Worm (Caenorhabditis elegans): ENCODE results near the gene glb-14.
A peak's percentile ranks its signal among the peaks of the same experiment; 100 is the strongest.

glb-14 gene

DNA sequence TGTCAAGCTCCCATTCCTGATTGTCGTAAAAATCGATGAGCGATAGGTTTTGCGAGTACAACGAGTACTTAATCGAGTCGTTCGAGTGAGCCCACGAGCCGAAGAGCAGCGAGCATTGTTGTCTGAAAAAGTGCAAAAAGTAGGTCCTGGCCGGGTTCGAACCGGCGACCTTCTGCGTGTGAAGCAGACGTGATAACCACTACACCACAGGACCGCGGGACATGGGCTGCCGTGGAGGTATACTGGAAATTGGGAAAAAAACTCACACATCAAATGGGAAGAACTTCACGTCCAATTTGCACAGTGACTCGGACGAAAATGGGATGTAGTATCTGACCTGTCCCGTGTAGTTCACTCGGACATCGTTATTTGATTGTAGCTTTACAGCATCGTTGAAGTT, 29.4 kb downstream of the glb-14 start (continued):
- TF ChIP-seq egl-43 (GFP tag; IDR thresholded peaks at IDR 0.05) (peak; percentile 77), tag-97 (GFP tag; IDR thresholded peaks at IDR 0.05) (no peak), unc-39 (tag; optimal IDR thresholded peaks at IDR 0.05) (no peak), nhr-102 (tag; optimal IDR thresholded peaks at IDR 0.05) (no peak), dmd-6 (GFP tag; IDR thresholded peaks at IDR 0.05) (peak; percentile 48), nhr-25 (tag; optimal IDR thresholded peaks at IDR 0.05; ENCODE audit: borderline replicate concordance, insufficient read depth) (no peak), dmd-9 (GFP tag; IDR thresholded peaks at IDR 0.05) (no peak), mep-1 (tag; optimal IDR thresholded peaks at IDR 0.05) (no peak), R02D3.7 (tag; optimal IDR thresholded peaks at IDR 0.05) (no peak), rbr-2 (tag; optimal IDR thresholded peaks at IDR 0.05) (no peak), F37D6.2 (tag; optimal IDR thresholded peaks at IDR 0.05) (no peak), aly-2 (tag; optimal IDR thresholded peaks at IDR 0.05) (no peak), nhr-41 (GFP tag; IDR thresholded peaks at IDR 0.05) (no peak), madf-5 (GFP tag; IDR thresholded peaks at IDR 0.05) (0 out of 4 replicates have a peak, but pooled peaks of 1 of the 2 experiments have one; percentile 54), saeg-2 (GFP tag; IDR thresholded peaks at IDR 0.05) (no peak), Y5F2A.4 (GFP tag; optimal IDR thresholded peaks at IDR 0.05) (no peak), tra-1 (GFP tag; IDR thresholded peaks at IDR 0.05) (no peak), daf-8 (GFP tag; IDR thresholded peaks at IDR 0.05) (no peak), D1046.2 (GFP tag; IDR thresholded peaks at IDR 0.05) (peak; percentile 88), F49E8.2 (tag; optimal IDR thresholded peaks at IDR 0.05; ENCODE audit: borderline replicate concordance) (no peak), nhr-42 (GFP tag; IDR thresholded peaks at IDR 0.05) (no peak), zfp-2 (tag; optimal IDR thresholded peaks at IDR 0.05) (no peak), nhr-11 (tag; optimal IDR thresholded peaks at IDR 0.05) (no peak), ceh-32 (tag; optimal IDR thresholded peaks at IDR 0.05; ENCODE audit: poor library complexity) (no peak), nhr-48 (tag; optimal IDR thresholded peaks at IDR 0.05) (no peak), dpl-1 (GFP tag; optimal IDR thresholded peaks at IDR 0.05) (no peak), mxl-2 (GFP tag; conservative IDR thresholded peaks at IDR 0.05) (0 out of 2 replicates have a peak, but pooled peaks have one; percentile 36), ceh-28 (tag; optimal IDR thresholded peaks at IDR 0.05) (no peak), ceh-62 (tag; optimal IDR thresholded peaks at IDR 0.05) (no peak), ces-1 (GFP tag; optimal IDR thresholded peaks at IDR 0.05) (no peak), Y48G9A.11 (GFP tag; IDR thresholded peaks at IDR 0.05) (peak; percentile 31; the same call in 1 of the 2 replicates), cey-2 (tag; optimal IDR thresholded peaks at IDR 0.05; ENCODE audit: borderline replicate concordance, insufficient read depth) (no peak), nhr-111 (GFP tag; optimal IDR thresholded peaks at IDR 0.05) (no peak), Y75B8A.6 (GFP tag; IDR thresholded peaks at IDR 0.05) (no peak), daf-16 (GFP tag; optimal IDR thresholded peaks at IDR 0.05) (no peak), daf-16 (tag; optimal IDR thresholded peaks at IDR 0.05) (no peak)

DNA sequence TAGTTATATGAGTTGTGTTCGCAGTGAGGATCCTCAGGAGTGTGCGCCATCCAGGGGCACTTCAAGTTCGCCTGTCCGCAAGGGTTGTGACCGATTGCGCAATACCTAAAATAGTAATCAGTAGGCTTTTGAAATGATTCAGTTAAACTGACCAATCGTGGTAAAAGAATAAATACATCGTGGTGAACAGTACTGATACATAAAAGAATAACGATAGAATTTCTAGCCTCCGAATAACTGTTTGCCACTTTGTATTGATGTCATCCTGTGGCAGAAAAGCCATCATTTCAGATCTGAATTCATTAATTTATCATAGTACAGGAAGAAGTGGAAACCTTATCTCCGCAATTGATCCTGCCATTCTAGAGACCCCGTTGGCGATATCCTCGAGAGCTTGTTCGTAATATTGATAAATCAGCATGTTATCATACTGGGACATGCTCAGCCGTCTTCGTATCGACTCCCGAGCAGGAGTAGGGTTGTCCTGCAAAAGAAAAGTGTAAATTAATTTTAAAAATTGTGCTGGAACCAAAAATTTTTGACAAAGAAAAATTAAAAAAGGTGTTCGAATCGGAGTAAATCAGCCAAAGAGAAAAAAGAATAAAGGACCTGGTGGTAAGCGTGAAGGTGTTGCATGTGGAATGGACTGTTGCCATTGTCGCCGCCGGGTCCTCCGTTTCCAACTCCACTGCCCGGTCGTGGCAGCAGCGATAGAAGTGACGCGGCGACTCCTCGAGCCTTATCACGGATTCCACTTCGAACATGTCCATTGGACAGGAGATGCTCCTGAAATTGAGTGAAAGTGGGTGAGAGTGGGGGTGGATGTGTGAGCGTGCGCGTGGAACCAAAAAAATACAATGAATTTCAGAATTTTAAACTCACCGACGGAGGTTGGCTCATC, 31.7 kb downstream of the glb-14 start:
- TF ChIP-seq unc-130 (GFP tag; optimal IDR thresholded peaks at IDR 0.05) (peak; percentile 11), arid-1 (GFP tag; conservative IDR thresholded peaks at IDR 0.05) (0 out of 2 replicates have a peak, but pooled peaks have one; percentile 16), mes-2 (tag; optimal IDR thresholded peaks at IDR 0.05; ENCODE audit: poor library complexity, severe bottlenecking) (peak; percentile 21), zip-2 (tag; optimal IDR thresholded peaks at IDR 0.05) (no peak), ztf-11 (tag; optimal IDR thresholded peaks at IDR 0.05) (no peak), aha-1 (tag) (peak; percentile 46), ztf-7 (tag; optimal IDR thresholded peaks at IDR 0.05) (no peak), F49E8.2 (tag; optimal IDR thresholded peaks at IDR 0.05; ENCODE audit: borderline replicate concordance) (peak; percentile 69), Y5F2A.4 (GFP tag; optimal IDR thresholded peaks at IDR 0.05) (peak; percentile 23), nhr-102 (tag; optimal IDR thresholded peaks at IDR 0.05) (no peak), attf-4 (tag; optimal IDR thresholded peaks at IDR 0.05) (no peak), dmd-8 (GFP tag; IDR thresholded peaks at IDR 0.05) (no peak), hmg-1.1 (GFP tag; IDR thresholded peaks at IDR 0.05) (no peak), hlh-11 (tag; optimal IDR thresholded peaks at IDR 0.05) (no peak), F10B5.3 (tag; optimal IDR thresholded peaks at IDR 0.05) (peak; percentile 17), Y48G9A.11 (GFP tag; IDR thresholded peaks at IDR 0.05) (peak; percentile 50; the same call in 1 of the 2 replicates), daf-19 (GFP tag; conservative IDR thresholded peaks at IDR 0.05) (0 out of 2 replicates have a peak, but pooled peaks have one; percentile 12), php-3 (GFP tag; IDR thresholded peaks at IDR 0.05) (no peak), nhr-11 (tag; optimal IDR thresholded peaks at IDR 0.05) (no peak)
